Worm (Caenorhabditis elegans) whole organism, L3 larva: ENCODE measurements around the gene vha-6.

ENCODE experiments used
- ZK546.5 ChIP-seq: sonication (generic microtip); optimal IDR thresholded peaks from 2 replicates; lab custom pipeline; 2017; ENCODE audit warnings: missing biosample characterization, missing genetic modification characterization
- ceh-16 ChIP-seq: sonication (generic microtip); optimal IDR thresholded peaks from 2 replicates; lab custom pipeline; 2017; ENCODE audit warnings: missing biosample characterization, missing genetic modification characterization
- ceh-28 ChIP-seq: fragments of 150-350 bp; optimal IDR thresholded peaks from 2 replicates; lab custom pipeline; 2014; ENCODE audit warnings: missing biosample characterization, missing genetic modification reagents, missing genetic modification characterization
- daf-12 ChIP-seq: fragments of 150-350 bp; optimal IDR thresholded peaks from 2 replicates; lab custom pipeline; 2014; ENCODE audit warnings: missing biosample characterization, missing genetic modification reagents, missing genetic modification characterization
- egl-27 ChIP-seq: sonication (generic microtip); optimal IDR thresholded peaks from 4 replicates; lab custom pipeline; 2017; ENCODE audit warnings: missing biosample characterization, missing genetic modification reagents, missing genetic modification characterization
- elt-2 ChIP-seq: sonication (generic microtip); optimal IDR thresholded peaks from 2 replicates; lab custom pipeline; 2016; ENCODE audit warnings: missing genetic modification reagents, mild to moderate bottlenecking, missing genetic modification characterization, missing compliant biosample characterization
- elt-3 ChIP-seq, 3 experiments: fragments of 150-350 bp in 1 of 3; sonication (generic microtip) in 2 of 3; optimal IDR thresholded peaks; 2 replicates in 2 of 3; 4 replicates in 1 of 3; lab custom pipeline; 2014 to 2017; ENCODE audit warnings: missing biosample characterization in 3 of 3, missing genetic modification characterization in 3 of 3
- eor-1 ChIP-seq, 2 experiments: fragments of 150-350 bp; optimal IDR thresholded peaks; 2 replicates each; lab custom pipeline; 2014 to 2018; ENCODE audit warnings: missing biosample characterization in 2 of 2, missing genetic modification characterization in 2 of 2
- fkh-10 ChIP-seq: sonication (generic microtip); optimal IDR thresholded peaks from 2 replicates; lab custom pipeline; 2017; ENCODE audit warnings: missing biosample characterization, missing genetic modification reagents, missing genetic modification characterization
- fkh-2 ChIP-seq: fragments of 150-350 bp; optimal IDR thresholded peaks from 2 replicates; lab custom pipeline; 2014; ENCODE audit warnings: missing biosample characterization, missing genetic modification reagents, missing genetic modification characterization
- lin-15B ChIP-seq: fragments of 150-350 bp; optimal IDR thresholded peaks from 2 replicates; lab custom pipeline; 2014; ENCODE audit warnings: missing biosample characterization, missing genetic modification characterization
- mdl-1 ChIP-seq: fragments of 150-350 bp; optimal IDR thresholded peaks from 2 replicates; lab custom pipeline; 2014; ENCODE audit warnings: missing biosample characterization, missing genetic modification characterization
- mml-1 ChIP-seq: fragments of 150-350 bp; sonication (generic microtip); optimal IDR thresholded peaks from 3 replicates; lab custom pipeline; 2014; ENCODE audit warnings: missing biosample characterization, missing genetic modification characterization
- nhr-11 ChIP-seq: fragments of 150-350 bp; optimal IDR thresholded peaks from 2 replicates; lab custom pipeline; 2014; ENCODE audit warnings: missing biosample characterization, missing genetic modification characterization
- nhr-12 ChIP-seq: fragments of 150-350 bp; optimal IDR thresholded peaks from 2 replicates; lab custom pipeline; 2014; ENCODE audit warnings: missing biosample characterization, missing genetic modification characterization
- nhr-237 ChIP-seq: fragments of 150-350 bp; optimal IDR thresholded peaks from 2 replicates; lab custom pipeline; 2014; ENCODE audit warnings: missing biosample characterization, missing genetic modification characterization
- nhr-25 ChIP-seq: sonication (generic microtip); optimal IDR thresholded peaks from 2 replicates; lab custom pipeline; 2017; ENCODE audit warnings: missing biosample characterization, missing genetic modification characterization
- nhr-28 ChIP-seq: fragments of 150-350 bp; optimal IDR thresholded peaks from 2 replicates; lab custom pipeline; 2014; ENCODE audit warnings: missing biosample characterization, missing genetic modification characterization
- nhr-43 ChIP-seq: sonication (generic microtip); optimal IDR thresholded peaks from 2 replicates; lab custom pipeline; 2016; ENCODE audit warnings: mild to moderate bottlenecking, missing genetic modification characterization, missing compliant biosample characterization; ENCODE audit not compliant: poor library complexity, severe bottlenecking
- nhr-67 ChIP-seq: fragments of 150-350 bp; optimal IDR thresholded peaks from 2 replicates; lab custom pipeline; 2014; ENCODE audit warnings: missing biosample characterization, missing genetic modification characterization
- nhr-77 ChIP-seq: fragments of 150-350 bp; optimal IDR thresholded peaks from 2 replicates; lab custom pipeline; 2014; ENCODE audit warnings: missing biosample characterization, missing genetic modification characterization
- pqm-1 ChIP-seq: fragments of 150-350 bp; optimal IDR thresholded peaks from 2 replicates; lab custom pipeline; 2017; ENCODE audit warnings: missing biosample characterization, missing genetic modification characterization, inconsistent platforms
- snpc-4 ChIP-seq: fragments of 150-350 bp; optimal IDR thresholded peaks from 2 replicates; lab custom pipeline; 2014; ENCODE audit warnings: missing biosample characterization, missing genetic modification characterization
- zag-1 ChIP-seq: fragments of 150-350 bp; optimal IDR thresholded peaks from 2 replicates; lab custom pipeline; 2014; ENCODE audit warnings: missing biosample characterization, missing genetic modification characterization
- ztf-11 ChIP-seq: fragments of 150-350 bp; optimal IDR thresholded peaks from 2 replicates; lab custom pipeline; 2014; ENCODE audit warnings: missing biosample characterization, missing genetic modification characterization

vha-6 gene

DNA sequence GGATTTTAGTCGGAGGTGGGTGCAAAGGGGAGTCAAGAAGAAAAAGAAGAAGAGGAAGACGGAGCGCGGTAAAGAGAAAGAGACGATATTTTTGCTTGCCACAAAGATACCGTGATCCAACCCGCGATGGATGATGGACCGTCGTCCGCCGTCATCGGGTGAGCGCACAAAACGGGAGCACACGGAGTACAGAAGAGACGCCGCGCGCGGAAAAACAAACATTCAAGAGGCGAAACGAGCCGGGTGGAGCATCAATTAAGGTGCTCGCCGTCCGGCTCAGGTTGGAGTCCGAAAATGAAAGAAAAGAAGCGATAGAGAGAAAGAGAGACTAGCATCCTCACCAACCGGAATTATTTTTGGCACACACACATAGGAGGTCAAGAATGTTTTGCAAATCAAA, 44.5 kb downstream of the vha-6 start:
- TF ChIP-seq elt-3 (tag; optimal IDR thresholded peaks at IDR 0.05; lab: Kevin White, UChicago) (no peak), nhr-77 (tag; lab: Kevin White, UChicago) (no peak), mdl-1 (tag; lab: Kevin White, UChicago) (no peak), fkh-2 (tag; lab: Kevin White, UChicago) (no peak), nhr-237 (tag; lab: Kevin White, UChicago) (no peak), snpc-4 (no peak), zag-1 (tag; lab: Kevin White, UChicago) (no peak), lin-15B (tag; lab: Kevin White, UChicago) (no peak), nhr-12 (no peak), eor-1 (tag; optimal IDR thresholded peaks at IDR 0.05; lab: Kevin White, UChicago) (no peak), mml-1 (tag; lab: Kevin White, UChicago) (no peak), ceh-16 (no peak), nhr-43 (no peak)

DNA sequence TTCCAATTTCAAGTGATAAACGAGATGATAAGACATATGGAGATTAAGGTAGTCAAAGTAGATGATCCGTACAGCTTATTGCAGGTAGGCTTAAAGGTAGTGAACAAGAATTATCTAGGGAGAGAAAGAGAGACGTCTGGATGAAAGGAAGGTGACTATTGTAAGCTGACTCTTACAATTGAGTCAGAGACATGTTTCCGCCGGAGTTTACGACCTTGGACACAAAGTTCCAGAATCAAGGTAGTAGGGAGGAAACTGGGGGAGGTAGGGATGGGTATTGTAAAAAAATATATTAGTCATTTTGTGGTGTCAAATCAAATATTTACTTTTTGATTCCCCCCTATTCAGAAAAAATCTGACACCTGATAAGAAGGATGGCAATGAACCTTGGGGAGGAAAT, 45.9 kb downstream of the vha-6 start:
- TF ChIP-seq nhr-25 (tag; lab: Kevin White, UChicago): no peak
- no peak for TF ChIP-seq eor-1 (tag; optimal IDR thresholded peaks at IDR 0.05; lab: Kevin White, UChicago)
- no peak for TF ChIP-seq nhr-28
- TF ChIP-seq fkh-10 (GFP tag; lab: Kevin White, UChicago): no peak
- TF ChIP-seq ceh-28 (tag; lab: Kevin White, UChicago): no peak

DNA sequence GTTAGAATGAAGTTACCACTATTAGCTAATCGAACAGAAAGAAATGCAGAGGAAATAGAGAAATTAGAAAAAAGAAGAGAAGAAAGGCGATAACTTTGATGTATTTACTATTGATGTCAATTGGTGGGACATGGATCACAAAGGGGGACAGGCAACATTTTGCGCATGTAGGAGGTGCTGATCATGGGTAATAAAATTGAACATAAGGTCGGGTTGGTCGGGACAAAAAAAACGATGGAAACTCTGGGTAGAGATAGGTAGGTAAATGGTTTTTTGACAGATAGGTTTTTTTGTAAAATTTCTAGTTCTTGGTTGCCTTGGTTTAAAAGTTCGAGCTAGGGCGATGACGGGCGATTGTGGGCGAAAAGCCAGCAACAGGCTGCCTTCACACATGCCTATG, 47.4 kb downstream of the vha-6 start, which contains the start of gene shn-1:
TSS of gene shn-1 (minus strand) at position 101 of the 400 bp plus-strand sequence.
- TF ChIP-seq pqm-1 (tag; lab: Kevin White, UChicago): no peak
- TF ChIP-seq elt-2 (tag; lab: Kevin White, UChicago): no peak
- TF ChIP-seq nhr-67 (tag; lab: Kevin White, UChicago): no peak
- no peak for TF ChIP-seq lin-15B (tag; lab: Kevin White, UChicago)
- no peak for TF ChIP-seq ceh-28 (tag; lab: Kevin White, UChicago)
- no peak for TF ChIP-seq egl-27 (tag; lab: Kevin White, UChicago)
- TF ChIP-seq ZK546.5 (tag; lab: Kevin White, UChicago): no peak
- TF ChIP-seq mml-1 (tag; lab: Kevin White, UChicago): no peak
- TF ChIP-seq ztf-11 (tag; lab: Kevin White, UChicago): no peak
- TF ChIP-seq nhr-11 (tag; lab: Kevin White, UChicago): no peak
- TF ChIP-seq daf-12 (tag; lab: Kevin White, UChicago): no peak

DNA sequence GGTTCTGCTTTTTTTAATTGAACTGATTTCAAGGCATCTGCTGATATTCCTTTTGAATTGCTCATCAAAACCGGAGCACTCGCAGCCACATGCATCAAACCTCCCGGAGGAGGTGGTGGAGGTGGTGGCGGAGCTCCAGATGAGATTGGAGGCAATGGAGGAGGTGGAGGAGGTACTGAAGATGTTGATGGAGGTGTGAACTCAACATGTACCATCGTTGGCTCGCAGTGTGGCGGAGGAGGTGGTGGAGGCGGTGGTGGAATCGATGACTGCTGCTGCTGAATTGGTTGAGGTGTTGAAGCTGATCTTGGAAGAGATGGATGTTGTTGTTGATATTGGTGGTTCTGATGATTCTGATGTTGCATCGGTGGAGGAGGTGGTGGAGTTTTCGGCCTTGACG, 51.3 kb downstream of the vha-6 start:
- TF ChIP-seq ztf-11 (tag; lab: Kevin White, UChicago) (no peak), nhr-11 (tag; lab: Kevin White, UChicago) (no peak), mml-1 (tag; lab: Kevin White, UChicago) (no peak), ceh-28 (tag; lab: Kevin White, UChicago) (no peak)
- TF ChIP-seq, all 47 proteins: peak for 0
